Fruit fly (Drosophila melanogaster) whole organism, embryonic: ENCODE data around the gene Ptx1.

Experiments used
- Antp ChIP-seq: fragments of 200-800 bp; sonication (Bioruptor generic); optimal IDR thresholded peaks from 3 replicates; lab custom pipeline; 2016; ENCODE audit warnings: missing biosample characterization, missing genetic modification characterization
- Bgb ChIP-seq: fragments of 200-800 bp; sonication (Bioruptor generic); IDR thresholded peaks from 2 replicates; pipeline ENCODE4 v1.3.6; 2022; ENCODE audit warnings: missing biosample characterization, missing genetic modification characterization; ENCODE audit not compliant: partially characterized antibody
- CG10274 ChIP-seq: fragments of 200-800 bp; sonication (Bioruptor generic); optimal IDR thresholded peaks from 3 replicates; lab custom pipeline; 2017; ENCODE audit warnings: missing biosample characterization, mild to moderate bottlenecking, missing genetic modification characterization
- CG10959 ChIP-seq: fragments of 200-800 bp; sonication (Bioruptor generic); IDR thresholded peaks from 2 replicates; pipeline ENCODE4 v1.3.6; 2022; ENCODE audit warnings: missing biosample characterization, missing genetic modification characterization
- CG11093 ChIP-seq: fragments of 200-800 bp; sonication (Bioruptor generic); IDR thresholded peaks from 3 replicates; pipeline ENCODE4 v1.3.6; 2022; ENCODE audit warnings: missing biosample characterization, missing genetic modification characterization
- CG11560 ChIP-seq: fragments of 200-800 bp; sonication (Bioruptor generic); IDR thresholded peaks from 3 replicates; pipeline ENCODE4 v1.3.6; 2022; ENCODE audit warnings: missing biosample characterization, missing genetic modification characterization
- CG12236 ChIP-seq: fragments of 200-800 bp; sonication (Bioruptor generic); optimal IDR thresholded peaks from 2 replicates; lab custom pipeline; 2016; ENCODE audit warnings: missing biosample characterization, missing genetic modification characterization
- CG1233 ChIP-seq: fragments of 200-800 bp; sonication (Bioruptor generic); optimal IDR thresholded peaks from 4 replicates; lab custom pipeline; 2018; ENCODE audit warnings: missing biosample characterization, mild to moderate bottlenecking, missing genetic modification characterization
- CG12744 ChIP-seq: fragments of 200-800 bp; sonication (Bioruptor generic); optimal IDR thresholded peaks from 2 replicates; lab custom pipeline; 2016; ENCODE audit warnings: missing biosample characterization, missing genetic modification characterization
- CG13424 ChIP-seq: fragments of 200-800 bp; sonication (Bioruptor generic); optimal IDR thresholded peaks from 2 replicates; lab custom pipeline; 2019; ENCODE audit warnings: missing biosample characterization, mild to moderate bottlenecking, missing genetic modification characterization, moderate library complexity
- CG13624 ChIP-seq: fragments of 200-800 bp; sonication (Bioruptor generic); optimal IDR thresholded peaks from 2 replicates; lab custom pipeline; 2016; ENCODE audit warnings: missing biosample characterization, missing genetic modification characterization
- CG13894 ChIP-seq: fragments of 200-800 bp; sonication (Bioruptor generic); optimal IDR thresholded peaks from 3 replicates; lab custom pipeline; 2018; ENCODE audit warnings: missing biosample characterization, mild to moderate bottlenecking, missing genetic modification characterization, moderate library complexity
- CG15073 ChIP-seq: fragments of 200-800 bp; sonication (Bioruptor generic); optimal IDR thresholded peaks from 2 replicates; lab custom pipeline; 2016; ENCODE audit warnings: missing biosample characterization, missing genetic modification characterization
- CG1603 ChIP-seq: fragments of 200-800 bp; sonication (Bioruptor generic); optimal IDR thresholded peaks from 2 replicates; lab custom pipeline; 2019; ENCODE audit warnings: missing biosample characterization, mild to moderate bottlenecking, missing genetic modification characterization, moderate library complexity
- CG2678 ChIP-seq: fragments of 200-800 bp; sonication (Bioruptor generic); optimal IDR thresholded peaks from 3 replicates; lab custom pipeline; 2019; ENCODE audit warnings: missing biosample characterization, mild to moderate bottlenecking, missing genetic modification characterization, moderate library complexity
- CG34422 ChIP-seq: fragments of 200-800 bp; sonication (Bioruptor generic); IDR thresholded peaks from 3 replicates; pipeline ENCODE4 v1.3.6; 2022; ENCODE audit warnings: missing biosample characterization, missing genetic modification characterization
- CG4617 ChIP-seq: fragments of 200-800 bp; sonication (Bioruptor generic); optimal IDR thresholded peaks from 3 replicates; lab custom pipeline; 2016; ENCODE audit warnings: missing biosample characterization, missing genetic modification characterization, borderline replicate concordance
- CG4820 ChIP-seq: fragments of 200-800 bp; sonication (Bioruptor generic); optimal IDR thresholded peaks from 3 replicates; lab custom pipeline; 2016; ENCODE audit warnings: missing biosample characterization, missing genetic modification characterization
- CG6689 ChIP-seq: fragments of 200-800 bp; sonication (Bioruptor generic); IDR thresholded peaks from 2 replicates; pipeline ENCODE4 v1.3.6; 2022; ENCODE audit warnings: missing biosample characterization, missing genetic modification characterization
- CG7963 ChIP-seq: fragments of 200-800 bp; sonication (Bioruptor generic); IDR thresholded peaks from 3 replicates; pipeline ENCODE4 v1.3.6; 2022; ENCODE audit warnings: missing biosample characterization, missing genetic modification characterization; ENCODE audit not compliant: partially characterized antibody
- CG8290 ChIP-seq, 3 experiments: fragments of 200-800 bp; sonication (Bioruptor generic); optimal IDR thresholded peaks; 2 replicates each; lab custom pipeline; 2016 to 2019; ENCODE audit warnings: missing biosample characterization in 3 of 3, missing genetic modification characterization in 3 of 3, mild to moderate bottlenecking in 2 of 3, moderate library complexity in 1 of 3
- Dref ChIP-seq: fragments of 200-800 bp; sonication (Bioruptor generic); IDR thresholded peaks from 2 replicates; pipeline ENCODE4 v1.3.6; 2022; ENCODE audit warnings: missing biosample characterization, missing genetic modification characterization
- Fer1 ChIP-seq: fragments of 200-800 bp; sonication (Bioruptor generic); optimal IDR thresholded peaks from 2 replicates; lab custom pipeline; 2017; ENCODE audit warnings: missing biosample characterization, mild to moderate bottlenecking, missing genetic modification characterization
- H2.0 ChIP-seq: fragments of 200-800 bp; sonication (Bioruptor generic); IDR thresholded peaks from 2 replicates; pipeline ENCODE4 v1.3.6; 2022; ENCODE audit warnings: missing biosample characterization, missing genetic modification characterization
- Hr51 ChIP-seq, 2 experiments: fragments of 200-800 bp; sonication (Bioruptor generic); optimal IDR thresholded peaks; 2 replicates in 1 of 2; 3 replicates in 1 of 2; lab custom pipeline; 2016 to 2018; ENCODE audit warnings: missing biosample characterization in 2 of 2, missing genetic modification characterization in 2 of 2, mild to moderate bottlenecking in 1 of 2, moderate library complexity in 1 of 2
- MTF-1 ChIP-seq: fragments of 200-800 bp; sonication (Bioruptor generic); optimal IDR thresholded peaks from 2 replicates; lab custom pipeline; 2018; ENCODE audit warnings: missing biosample characterization, mild to moderate bottlenecking, missing genetic modification characterization, borderline replicate concordance
- Oli ChIP-seq: fragments of 200-800 bp; sonication (Bioruptor generic); optimal IDR thresholded peaks from 2 replicates; lab custom pipeline; 2018; ENCODE audit warnings: missing biosample characterization, mild to moderate bottlenecking, missing genetic modification characterization, moderate library complexity
- Sox100B ChIP-seq: fragments of 200-800 bp; sonication (Bioruptor generic); optimal IDR thresholded peaks from 3 replicates; lab custom pipeline; 2018; ENCODE audit warnings: missing biosample characterization, mild to moderate bottlenecking, missing genetic modification characterization
- Stat92E ChIP-seq, 3 experiments: fragments of >200 bp in 2 of 3; fragments of 200-800 bp in 1 of 3; sonication (Bioruptor generic) in 1 of 3; optimal IDR thresholded peaks; 2 replicates each; lab custom pipeline; 2017 to 2019; ENCODE audit warnings: missing biosample characterization in 3 of 3, missing genetic modification characterization in 3 of 3, mild to moderate bottlenecking in 1 of 3, moderate library complexity in 1 of 3
- Taf1 ChIP-seq: fragments of 200-800 bp; sonication (Bioruptor generic); IDR thresholded peaks from 2 replicates; pipeline ENCODE4 v1.3.6; 2022; ENCODE audit warnings: missing biosample characterization, missing genetic modification characterization
- Tbp ChIP-seq: fragments of >200 bp; optimal IDR thresholded peaks from 2 replicates; lab custom pipeline; 2018; ENCODE audit warnings: missing biosample characterization, missing genetic modification characterization
- Xbp1 ChIP-seq: fragments of 200-800 bp; sonication (Bioruptor generic); optimal IDR thresholded peaks from 3 replicates; lab custom pipeline; 2016; ENCODE audit warnings: missing biosample characterization, mild to moderate bottlenecking, missing genetic modification characterization
- YL-1 ChIP-seq: fragments of 200-800 bp; sonication (Bioruptor generic); optimal IDR thresholded peaks from 3 replicates; lab custom pipeline; 2017; ENCODE audit warnings: missing biosample characterization, mild to moderate bottlenecking, missing genetic modification characterization
- ap ChIP-seq: fragments of 200-800 bp; sonication (Bioruptor generic); IDR thresholded peaks from 2 replicates; pipeline ENCODE4 v1.3.6; 2022; ENCODE audit warnings: missing biosample characterization, missing genetic modification characterization
- bcd ChIP-seq: fragments of 200-800 bp; sonication (Bioruptor generic); optimal IDR thresholded peaks from 2 replicates; lab custom pipeline; 2017; ENCODE audit warnings: missing biosample characterization, mild to moderate bottlenecking, missing genetic modification characterization
- br ChIP-seq: fragments of >200 bp; optimal IDR thresholded peaks from 2 replicates; lab custom pipeline; 2017
- croc ChIP-seq: fragments of 200-800 bp; sonication (Bioruptor generic); conservative IDR thresholded peaks from 3 replicates; pipeline ENCODE4 v1.3.6; 2022; ENCODE audit warnings: missing biosample characterization, missing genetic modification characterization
- gcm ChIP-seq: fragments of 200-800 bp; sonication (Bioruptor generic); optimal IDR thresholded peaks from 2 replicates; lab custom pipeline; 2019; ENCODE audit warnings: missing biosample characterization, mild to moderate bottlenecking, missing genetic modification characterization, moderate library complexity
- h ChIP-seq: fragments of >200 bp; optimal IDR thresholded peaks from 2 replicates; lab custom pipeline; 2017
- hbn ChIP-seq: fragments of 200-800 bp; sonication (Bioruptor generic); IDR thresholded peaks from 2 replicates; pipeline ENCODE4 v1.3.6; 2022; ENCODE audit warnings: missing biosample characterization, missing genetic modification characterization; ENCODE audit not compliant: partially characterized antibody
- ind ChIP-seq: fragments of 200-800 bp; sonication (Bioruptor generic); optimal IDR thresholded peaks from 3 replicates; lab custom pipeline; 2016; ENCODE audit warnings: missing biosample characterization, missing genetic modification characterization
- insv ChIP-seq, 2 experiments: fragments of 200-800 bp; sonication (Bioruptor generic); optimal IDR thresholded peaks; 3 replicates each; lab custom pipeline; 2016 to 2018; ENCODE audit warnings: missing biosample characterization in 2 of 2, missing genetic modification characterization in 2 of 2
- kay ChIP-seq: fragments of 200-800 bp; sonication (Bioruptor generic); optimal IDR thresholded peaks from 2 replicates; lab custom pipeline; 2016; ENCODE audit warnings: missing biosample characterization, missing genetic modification characterization
- kni ChIP-seq: fragments of 200-800 bp; sonication (Bioruptor generic); optimal IDR thresholded peaks from 3 replicates; lab custom pipeline; 2017; ENCODE audit warnings: mild to moderate bottlenecking, missing biosample characterization, missing genetic modification reagents, missing genetic modification characterization
- lmd ChIP-seq: fragments of 200-800 bp; sonication (Bioruptor generic); IDR thresholded peaks from 2 replicates; pipeline ENCODE4 v1.3.6; 2022; ENCODE audit warnings: missing biosample characterization, missing genetic modification characterization
- pzg ChIP-seq: fragments of 200-800 bp; sonication (Bioruptor generic); optimal IDR thresholded peaks from 3 replicates; lab custom pipeline; 2018; ENCODE audit warnings: missing biosample characterization, mild to moderate bottlenecking, missing genetic modification characterization, moderate library complexity
- trem ChIP-seq: fragments of 200-800 bp; optimal IDR thresholded peaks from 3 replicates; lab custom pipeline; 2019; ENCODE audit warnings: missing biosample characterization, mild to moderate bottlenecking, missing genetic modification characterization, moderate library complexity
- usp ChIP-seq: fragments of >200 bp; optimal IDR thresholded peaks from 2 replicates; lab custom pipeline; 2017; ENCODE audit warnings: missing biosample characterization, missing genetic modification characterization

Ptx1 gene

dm6 chr3R:30887711-30888549 is 24.6 kb upstream of the Ptx1 start (continued):
- TF ChIP-seq Antp (GFP tag; lab: Kevin White, UChicago) (peak; percentile 62), CG8290 (GFP tag; optimal IDR thresholded peaks at IDR 0.05; lab: Kevin White, UChicago) (no peak), CG8290 (tag; optimal IDR thresholded peaks at IDR 0.05; lab: Kevin White, UChicago) (no peak), bcd (GFP tag; lab: Kevin White, UChicago) (peak; percentile 61), CG4617 (GFP tag; lab: Kevin White, UChicago) (no peak), ap (peak; percentile 52; the same call in 1 of the 2 replicates), h (lab: Kevin White, UChicago) (no peak), croc (GFP tag; lab: Robert Waterston, UW) (peak; percentile 36; the same call in 1 of the 3 replicates), Dref (GFP tag; lab: Robert Waterston, UW) (no peak), CG7963 (GFP tag; lab: Robert Waterston, UW) (no peak), CG6689 (GFP tag; lab: Robert Waterston, UW) (peak; percentile 66), Oli (tag; lab: Kevin White, UChicago) (peak; percentile 60), CG11560 (tag; lab: Robert Waterston, UW) (peak; percentile 60; the same call in 1 of the 3 replicates), CG13424 (tag; lab: Kevin White, UChicago) (peak; percentile 66), Tbp (no peak), CG1233 (GFP tag; lab: Kevin White, UChicago) (peak; percentile 28), kni (no peak), br (lab: Kevin White, UChicago) (no peak), kay (GFP tag; lab: Kevin White, UChicago) (peak; percentile 38), Xbp1 (peak; percentile 65), CG1603 (tag; lab: Kevin White, UChicago) (no peak), usp (GFP tag; lab: Kevin White, UChicago) (no peak), CG12744 (GFP tag; lab: Kevin White, UChicago) (peak; percentile 5), insv (GFP tag; optimal IDR thresholded peaks at IDR 0.05; lab: Kevin White, UChicago) (no peak), Fer1 (GFP tag; lab: Kevin White, UChicago) (peak; percentile 56), CG12236 (no peak), CG10959 (GFP tag; lab: Robert Waterston, UW) (no peak), CG2678 (peak; percentile 77), CG10274 (GFP tag; lab: Kevin White, UChicago) (peak; percentile 33), trem (tag; lab: Kevin White, UChicago) (peak; percentile 0), YL-1 (GFP tag; lab: Kevin White, UChicago) (no peak), CG34422 (peak; percentile 40; the same call in 1 of the 3 replicates), gcm (GFP tag; lab: Kevin White, UChicago) (peak; percentile 32), Taf1 (peak; percentile 31; the same call in 1 of the 2 replicates), MTF-1 (GFP tag; lab: Kevin White, UChicago) (no peak), H2.0 (GFP tag; lab: Robert Waterston, UW) (peak; percentile 74), Stat92E (GFP tag; optimal IDR thresholded peaks at IDR 0.05; lab: Kevin White, UChicago) (no peak), CG4820 (GFP tag; lab: Kevin White, UChicago) (peak; percentile 58), hbn (no peak), Bgb (GFP tag; lab: Robert Waterston, UW) (no peak), CG15073 (GFP tag; lab: Kevin White, UChicago) (no peak), Hr51 (GFP tag; optimal IDR thresholded peaks at IDR 0.05; lab: Kevin White, UChicago) (peak; percentile 32 to 59), lmd (GFP tag; lab: Robert Waterston, UW) (peak; percentile 74), CG11093 (GFP tag; lab: Robert Waterston, UW) (peak; percentile 61; the same call in 2 of the 3 replicates), pzg (GFP tag; lab: Kevin White, UChicago) (no peak), CG13624 (GFP tag; lab: Kevin White, UChicago) (peak; percentile 52), CG13894 (tag; lab: Kevin White, UChicago) (no peak), Sox100B (GFP tag; lab: Kevin White, UChicago) (no peak), ind (peak; percentile 76)
